Worm (Caenorhabditis elegans): ENCODE results near the gene lias-1.

ce11 chrIII:3475497-3475896 lies 29.4 kb downstream of the lias-1 start, which contains the start of gene C34C12.9:
- TF ChIP-seq ama-1 (optimal IDR thresholded peaks at IDR 0.05) (no peak), hlh-15 (tag; optimal IDR thresholded peaks at IDR 0.05) (no peak), ceh-31 (tag; optimal IDR thresholded peaks at IDR 0.05) (no peak), pat-9 (tag; optimal IDR thresholded peaks at IDR 0.05) (no peak), F13H6.1 (tag; optimal IDR thresholded peaks at IDR 0.05) (no peak), hlh-8 (tag; optimal IDR thresholded peaks at IDR 0.05) (no peak), ceh-18 (tag; optimal IDR thresholded peaks at IDR 0.05) (no peak), ceh-9 (tag; optimal IDR thresholded peaks at IDR 0.05) (no peak)
